Worm (Caenorhabditis elegans) whole organism, early embryonic: ENCODE results near the gene srxa-15.

Experiments
- F13C5.2 ChIP-seq: sonication (generic microtip); optimal IDR thresholded peaks from 2 replicates; lab custom pipeline; 2017; ENCODE audit warnings: mild to moderate bottlenecking, missing genetic modification characterization, inconsistent platforms, missing compliant biosample characterization
- sea-1 ChIP-seq: fragments of 200-800 bp; sonication (Bioruptor generic); conservative IDR thresholded peaks from 2 replicates; pipeline ENCODE4 v1.3.6; 2022; ENCODE audit warnings: missing genetic modification characterization, missing compliant biosample characterization

- TF ChIP-seq F13C5.2 (tag; lab: Kevin White, UChicago) (no peak), sea-1 (no peak)
Measured at ce11 chrV:20654350-20654749, 12.4 kb downstream of the srxa-15 start, which contains the start of gene mnr-1.
